Worm (Caenorhabditis elegans): ENCODE measurements around the gene nhr-46.

nhr-46 gene

ce11 chrIV:5753954-5754543 lies 3.6 kb downstream of the nhr-46 start:
- TF ChIP-seq ceh-13 (GFP tag; optimal IDR thresholded peaks at IDR 0.05) (no peak), tbx-37 (GFP tag; conservative IDR thresholded peaks at IDR 0.05) (0 out of 2 replicates have a peak, but pooled peaks have one; percentile 8), F13C5.2 (tag; optimal IDR thresholded peaks at IDR 0.05) (no peak), sea-1 (GFP tag; conservative IDR thresholded peaks at IDR 0.05) (no peak), hmg-4 (GFP tag; optimal IDR thresholded peaks at IDR 0.05) (no peak)

ce11 chrIV:5753253-5753652 lies 4.4 kb downstream of the nhr-46 start:
- TF ChIP-seq ceh-13 (GFP tag; optimal IDR thresholded peaks at IDR 0.05) (no peak), sea-1 (GFP tag; conservative IDR thresholded peaks at IDR 0.05) (no peak), scrt-1 (GFP tag; IDR thresholded peaks at IDR 0.05) (no peak), hnd-1 (tag; optimal IDR thresholded peaks at IDR 0.05) (no peak), ceh-36 (tag; optimal IDR thresholded peaks at IDR 0.05) (no peak), aly-1 (tag; optimal IDR thresholded peaks at IDR 0.05) (no peak)

- no peak for TF ChIP-seq hnd-1 (tag; optimal IDR thresholded peaks at IDR 0.05)
- TF ChIP-seq ceh-36 (tag; optimal IDR thresholded peaks at IDR 0.05) = no peak
- no peak for TF ChIP-seq ets-7 (tag; optimal IDR thresholded peaks at IDR 0.05)
- TF ChIP-seq tbx-37 (GFP tag; conservative IDR thresholded peaks at IDR 0.05) = no peak
- no peak for TF ChIP-seq flt-1 (GFP tag; IDR thresholded peaks at IDR 0.05)
- no peak for TF ChIP-seq B0310.2 (tag; optimal IDR thresholded peaks at IDR 0.05)
- no peak for TF ChIP-seq scrt-1 (GFP tag; IDR thresholded peaks at IDR 0.05)
- TF ChIP-seq tra-4 (tag; optimal IDR thresholded peaks at IDR 0.05) = no peak
- no peak for TF ChIP-seq tbx-11 (GFP tag; IDR thresholded peaks at IDR 0.05)
- no peak for TF ChIP-seq sea-1 (GFP tag; conservative IDR thresholded peaks at IDR 0.05)
- TF ChIP-seq F13C5.2 (tag; optimal IDR thresholded peaks at IDR 0.05) = no peak
- no peak for TF ChIP-seq aly-1 (tag; optimal IDR thresholded peaks at IDR 0.05)
Observed at ce11 chrIV:5752704-5753103, 5.0 kb downstream of the nhr-46 start.

ce11 chrIV:5751997-5752396 lies 5.7 kb downstream of the nhr-46 start:
- TF ChIP-seq sea-1 (GFP tag; conservative IDR thresholded peaks at IDR 0.05) (no peak), hmbx-1 (tag; optimal IDR thresholded peaks at IDR 0.05) (no peak), hnd-1 (tag; optimal IDR thresholded peaks at IDR 0.05) (no peak)

ce11 chrIV:5749874-5750273 lies 7.8 kb downstream of the nhr-46 start:
- TF ChIP-seq tbx-11 (GFP tag; IDR thresholded peaks at IDR 0.05) (no peak), hmg-4 (GFP tag; optimal IDR thresholded peaks at IDR 0.05) (no peak), B0310.2 (tag; optimal IDR thresholded peaks at IDR 0.05) (no peak), tbx-37 (GFP tag; conservative IDR thresholded peaks at IDR 0.05) (no peak), hnd-1 (tag; optimal IDR thresholded peaks at IDR 0.05) (no peak), sea-1 (GFP tag; conservative IDR thresholded peaks at IDR 0.05) (no peak), scrt-1 (GFP tag; IDR thresholded peaks at IDR 0.05) (no peak), ceh-13 (GFP tag; optimal IDR thresholded peaks at IDR 0.05) (no peak), hmbx-1 (tag; optimal IDR thresholded peaks at IDR 0.05) (no peak)

ce11 chrIV:5744114-5744513 lies 13.5 kb downstream of the nhr-46 start, which contains the start of gene C45E5.1:
Gene C45E5.1 (plus strand): TSS chrIV:5744403.
- TF ChIP-seq ama-1 (optimal IDR thresholded peaks at IDR 0.05) = no peak
- no peak for TF ChIP-seq sea-1 (GFP tag; conservative IDR thresholded peaks at IDR 0.05)
- no peak for TF ChIP-seq tra-4 (tag; optimal IDR thresholded peaks at IDR 0.05)

- TF ChIP-seq ceh-36 (tag; optimal IDR thresholded peaks at IDR 0.05) (no peak), F13C5.2 (tag; optimal IDR thresholded peaks at IDR 0.05) (no peak), tbx-37 (GFP tag; conservative IDR thresholded peaks at IDR 0.05) (no peak), hmbx-1 (tag; optimal IDR thresholded peaks at IDR 0.05) (no peak), scrt-1 (GFP tag; IDR thresholded peaks at IDR 0.05) (no peak), ets-7 (tag; optimal IDR thresholded peaks at IDR 0.05) (no peak), pes-1 (GFP tag; IDR thresholded peaks at IDR 0.05) (no peak), flt-1 (GFP tag; IDR thresholded peaks at IDR 0.05) (no peak), ceh-13 (GFP tag; optimal IDR thresholded peaks at IDR 0.05) (no peak), ama-1 (optimal IDR thresholded peaks at IDR 0.05) (no peak), aly-1 (tag; optimal IDR thresholded peaks at IDR 0.05) (no peak), B0310.2 (tag; optimal IDR thresholded peaks at IDR 0.05) (no peak)
Observed at ce11 chrIV:5741045-5741444, 16.6 kb downstream of the nhr-46 start, which contains the start of gene chil-11. Gene chil-11 (plus strand): TSS chrIV:5741345.

- no peak for TF ChIP-seq ets-7 (tag; optimal IDR thresholded peaks at IDR 0.05)
- no peak for TF ChIP-seq ceh-36 (tag; optimal IDR thresholded peaks at IDR 0.05)
- TF ChIP-seq scrt-1 (GFP tag; IDR thresholded peaks at IDR 0.05) = no peak
- no peak for TF ChIP-seq F13C5.2 (tag; optimal IDR thresholded peaks at IDR 0.05)
- TF ChIP-seq tra-4 (tag; optimal IDR thresholded peaks at IDR 0.05) = no peak
- TF ChIP-seq aly-1 (tag; optimal IDR thresholded peaks at IDR 0.05) = no peak
Observed at ce11 chrIV:5734720-5735119, 22.9 kb downstream of the nhr-46 start, which contains the start of gene cpg-18. Gene cpg-18 (plus strand): TSS chrIV:5735020.

ce11 chrIV:5731597-5731996 lies 26.1 kb downstream of the nhr-46 start, which contains the start of gene H35B03.2:
Gene H35B03.2 (minus strand): TSS chrIV:5731674.
- TF ChIP-seq sea-1 (GFP tag; conservative IDR thresholded peaks at IDR 0.05) (no peak), ets-7 (tag; optimal IDR thresholded peaks at IDR 0.05) (no peak), scrt-1 (GFP tag; IDR thresholded peaks at IDR 0.05) (no peak), flt-1 (GFP tag; IDR thresholded peaks at IDR 0.05) (no peak), ama-1 (optimal IDR thresholded peaks at IDR 0.05) (no peak), hnd-1 (tag; optimal IDR thresholded peaks at IDR 0.05) (no peak), aly-1 (tag; optimal IDR thresholded peaks at IDR 0.05) (no peak), pes-1 (GFP tag; IDR thresholded peaks at IDR 0.05) (no peak), F13C5.2 (tag; optimal IDR thresholded peaks at IDR 0.05) (no peak), tra-4 (tag; optimal IDR thresholded peaks at IDR 0.05) (no peak), tbx-11 (GFP tag; IDR thresholded peaks at IDR 0.05) (no peak)
